Fruit fly (Drosophila melanogaster) whole organism, adult: ENCODE results near the gene CG14610.

ENCODE experiments used
- CG11617 ChIP-seq: fragments of 200-800 bp; sonication (Bioruptor generic); optimal IDR thresholded peaks from 2 replicates; lab custom pipeline; 2017; ENCODE audit warnings: mild to moderate bottlenecking, missing biosample characterization, missing genetic modification reagents, missing genetic modification characterization
- CG12768 ChIP-seq: fragments of 200-800 bp; sonication (Bioruptor generic); optimal IDR thresholded peaks from 2 replicates; lab custom pipeline; 2017; ENCODE audit warnings: missing biosample characterization, missing genetic modification characterization, mild to moderate bottlenecking, moderate library complexity, missing genetic modification reagents
- CG14711 ChIP-seq: fragments of 200-800 bp; sonication (Bioruptor generic); optimal IDR thresholded peaks from 2 replicates; lab custom pipeline; 2018; ENCODE audit warnings: missing biosample characterization, mild to moderate bottlenecking, missing genetic modification characterization, moderate library complexity
- CG1620 ChIP-seq: fragments of 200-800 bp; sonication (Bioruptor generic); optimal IDR thresholded peaks from 2 replicates; lab custom pipeline; 2016; ENCODE audit warnings: missing biosample characterization, missing genetic modification characterization
- CG33017 ChIP-seq: fragments of 200-800 bp; sonication (Bioruptor generic); optimal IDR thresholded peaks from 2 replicates; lab custom pipeline; 2018; ENCODE audit warnings: missing biosample characterization, mild to moderate bottlenecking, missing genetic modification characterization, moderate library complexity
- CG5204 ChIP-seq: fragments of 200-800 bp; sonication (Bioruptor generic); optimal IDR thresholded peaks from 2 replicates; lab custom pipeline; 2016; ENCODE audit warnings: missing biosample characterization, missing genetic modification characterization
- CG7045 ChIP-seq: fragments of 200-800 bp; sonication (Bioruptor generic); optimal IDR thresholded peaks from 2 replicates; lab custom pipeline; 2017; ENCODE audit warnings: missing biosample characterization, mild to moderate bottlenecking, missing genetic modification characterization
- CG7101 ChIP-seq: fragments of 200-800 bp; sonication (Bioruptor generic); optimal IDR thresholded peaks from 2 replicates; lab custom pipeline; 2018; ENCODE audit warnings: missing biosample characterization, mild to moderate bottlenecking, missing genetic modification characterization, moderate library complexity
- Clk ChIP-seq: fragments of 200-800 bp; sonication (Bioruptor generic); optimal IDR thresholded peaks from 2 replicates; lab custom pipeline; 2017; ENCODE audit warnings: missing biosample characterization, missing genetic modification characterization
- Crg-1 ChIP-seq: fragments of 200-800 bp; sonication (Bioruptor generic); optimal IDR thresholded peaks from 2 replicates; lab custom pipeline; 2016; ENCODE audit warnings: missing biosample characterization, missing genetic modification characterization
- Hr96 ChIP-seq: fragments of 200-800 bp; sonication (Bioruptor generic); optimal IDR thresholded peaks from 2 replicates; lab custom pipeline; 2016; ENCODE audit warnings: missing biosample characterization, missing genetic modification characterization
- Mnt ChIP-seq: fragments of 200-800 bp; sonication (Bioruptor generic); optimal IDR thresholded peaks from 2 replicates; lab custom pipeline; 2016; ENCODE audit warnings: missing biosample characterization, mild to moderate bottlenecking, missing genetic modification characterization
- bab1 ChIP-seq: fragments of 200-800 bp; sonication (Bioruptor generic); optimal IDR thresholded peaks from 3 replicates; lab custom pipeline; 2019; ENCODE audit warnings: missing biosample characterization, mild to moderate bottlenecking, missing genetic modification characterization, moderate library complexity
- cic ChIP-seq: fragments of 200-800 bp; sonication (Bioruptor generic); optimal IDR thresholded peaks from 2 replicates; lab custom pipeline; 2017; ENCODE audit warnings: missing biosample characterization, mild to moderate bottlenecking, missing genetic modification characterization, moderate library complexity
- kay ChIP-seq: fragments of 200-800 bp; sonication (Bioruptor generic); peaks from one replicate; lab custom pipeline; 2016; ENCODE audit warnings: missing biosample characterization, missing genetic modification characterization, borderline replicate concordance
- ovo ChIP-seq: fragments of 200-800 bp; sonication (Bioruptor generic); optimal IDR thresholded peaks from 2 replicates; lab custom pipeline; 2016; ENCODE audit warnings: missing biosample characterization, missing genetic modification characterization
- pad ChIP-seq: fragments of 200-800 bp; sonication (Bioruptor generic); optimal IDR thresholded peaks from 3 replicates; lab custom pipeline; 2017; ENCODE audit warnings: missing biosample characterization, missing genetic modification characterization, mild to moderate bottlenecking, moderate library complexity, missing genetic modification reagents
- tj ChIP-seq: fragments of 200-800 bp; sonication (Bioruptor generic); optimal IDR thresholded peaks from 3 replicates; lab custom pipeline; 2017; ENCODE audit warnings: missing biosample characterization, mild to moderate bottlenecking, missing genetic modification characterization, moderate library complexity

CG14610 gene

DNA sequence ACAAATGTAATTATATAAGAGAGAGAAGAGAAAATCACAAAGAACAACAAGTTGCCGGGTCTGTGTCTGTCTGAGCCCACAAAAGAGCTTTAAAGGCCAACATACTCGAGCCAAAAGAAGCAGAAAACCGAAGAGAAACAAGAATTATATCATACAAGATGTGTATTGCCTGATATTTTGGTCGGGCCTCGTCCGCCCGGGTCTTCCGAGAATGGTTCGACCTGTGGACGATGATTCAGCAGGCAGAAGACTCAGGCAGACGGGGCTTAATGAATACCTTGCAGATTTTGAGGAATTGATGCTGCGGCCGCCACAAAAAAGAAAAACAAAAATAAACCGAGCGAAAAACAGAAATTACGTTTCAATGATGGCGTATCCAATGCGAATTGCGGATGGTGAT lies 28.9 kb upstream of the CG14610 start:
- no peak for TF ChIP-seq pad (GFP tag; lab: Kevin White, UChicago)
- no peak for TF ChIP-seq Hr96
- no peak for TF ChIP-seq ovo
- no peak for TF ChIP-seq CG7101
- no peak for TF ChIP-seq CG1620 (GFP tag; lab: Kevin White, UChicago)

DNA sequence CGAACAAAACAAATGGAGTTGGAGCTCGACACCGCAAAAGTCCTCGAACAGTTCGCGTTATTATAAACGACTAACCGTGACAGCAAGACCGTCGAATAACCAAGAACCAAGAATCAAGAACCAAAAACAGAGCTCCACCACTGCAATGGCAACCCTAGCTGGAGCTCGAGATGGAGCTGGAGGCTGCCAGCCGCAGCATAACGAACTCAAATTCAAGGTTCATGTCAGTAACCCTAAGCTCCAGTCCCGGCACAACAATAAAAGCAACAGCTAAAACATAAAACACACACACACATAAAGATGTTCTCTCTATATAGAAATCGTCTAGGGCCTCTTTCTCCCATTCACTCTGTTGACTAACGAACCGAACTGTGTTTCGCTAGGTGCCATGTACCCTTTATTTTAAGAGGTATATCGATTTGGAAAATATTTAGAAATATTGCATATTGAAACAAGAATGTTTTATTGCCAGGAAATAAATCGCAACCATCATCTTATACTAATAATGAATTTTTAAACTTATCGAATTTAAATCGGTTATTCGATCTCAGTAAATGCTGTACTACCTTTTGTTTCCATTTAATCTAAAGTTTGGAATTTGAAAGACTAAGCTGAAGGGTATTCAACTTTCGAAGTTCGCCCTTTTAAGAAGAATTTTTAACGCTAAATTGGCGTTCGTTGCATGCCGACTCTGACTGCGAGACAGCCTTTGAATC lies 27.4 kb upstream of the CG14610 start:
- TF ChIP-seq pad (GFP tag; lab: Kevin White, UChicago) (no peak), Mnt (no peak), ovo (no peak), CG5204 (GFP tag; lab: Kevin White, UChicago) (no peak), CG7045 (no peak), bab1 (GFP tag; lab: Kevin White, UChicago) (no peak), kay (GFP tag; lab: Kevin White, UChicago) (no peak), CG12768 (GFP tag; lab: Kevin White, UChicago) (no peak)

DNA sequence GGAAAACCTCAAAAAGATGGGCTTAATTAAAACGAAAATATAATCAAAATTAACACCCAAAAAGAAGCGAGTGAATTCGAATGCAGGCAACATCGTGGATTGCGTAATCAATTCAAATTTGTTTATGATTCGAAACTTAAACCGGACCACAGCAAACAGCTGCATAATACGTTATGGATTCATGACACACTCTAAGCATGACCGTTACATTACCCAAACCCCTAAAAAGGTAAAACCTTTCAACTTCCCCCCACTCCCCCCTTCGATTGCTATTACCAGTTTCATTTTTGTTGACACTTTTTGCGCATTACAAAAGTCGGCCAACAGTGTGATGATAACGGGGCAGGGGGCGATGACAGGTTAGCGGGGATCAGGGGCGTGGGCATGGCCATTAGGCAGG lies 25.8 kb upstream of the CG14610 start:
- no peak for TF ChIP-seq CG12768 (GFP tag; lab: Kevin White, UChicago)
- no peak for TF ChIP-seq cic (GFP tag; lab: Kevin White, UChicago)
- no peak for TF ChIP-seq CG14711 (tag; lab: Kevin White, UChicago)

DNA sequence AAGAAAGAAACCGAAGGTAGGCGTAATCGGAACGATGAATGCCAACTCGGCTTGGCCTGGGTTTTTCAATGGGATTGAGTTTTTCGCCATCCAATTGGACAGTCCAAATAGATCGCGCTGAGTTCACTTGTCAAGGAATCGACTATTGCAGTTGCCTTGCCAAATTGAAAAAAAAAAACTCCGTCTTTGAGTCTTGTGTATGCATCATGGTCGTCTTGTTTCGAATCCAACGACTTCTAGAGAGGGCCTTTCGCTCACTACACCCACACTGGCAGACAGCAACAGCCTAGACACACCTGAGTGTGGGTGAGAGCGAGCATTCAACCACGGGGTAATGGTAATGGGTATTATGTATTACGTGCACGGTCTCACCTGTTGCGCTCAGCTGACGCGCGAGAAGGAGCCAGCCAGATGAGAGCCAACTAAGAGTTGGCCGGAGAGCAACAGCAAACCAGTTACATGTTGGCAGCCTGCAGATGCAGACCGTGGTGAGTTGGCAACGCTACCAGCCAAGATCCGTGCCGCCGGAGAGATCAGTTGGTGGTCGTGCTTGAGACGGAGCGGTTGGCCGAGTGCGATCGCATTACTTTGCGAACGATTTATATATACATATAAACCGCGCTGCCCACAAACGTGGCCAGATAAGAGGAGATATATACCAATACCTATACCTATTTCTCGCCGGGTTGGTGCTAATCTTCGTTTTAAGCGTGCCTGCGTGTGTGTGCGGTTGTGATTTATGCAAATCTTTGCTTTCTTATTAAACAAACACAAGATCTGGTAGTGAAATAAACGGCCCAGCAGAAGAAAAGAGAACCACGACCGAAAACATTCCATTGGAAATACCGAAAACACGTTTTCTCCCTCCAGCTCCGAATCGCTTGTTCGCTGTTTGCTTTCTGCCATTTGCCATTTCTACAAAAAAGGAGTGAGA lies 18.5 kb upstream of the CG14610 start, which contains the start of gene sas:
Gene sas, plus strand, starts transcription at position 453 of the 934 bp plus-strand sequence.
- TF ChIP-seq Mnt = no peak

DNA sequence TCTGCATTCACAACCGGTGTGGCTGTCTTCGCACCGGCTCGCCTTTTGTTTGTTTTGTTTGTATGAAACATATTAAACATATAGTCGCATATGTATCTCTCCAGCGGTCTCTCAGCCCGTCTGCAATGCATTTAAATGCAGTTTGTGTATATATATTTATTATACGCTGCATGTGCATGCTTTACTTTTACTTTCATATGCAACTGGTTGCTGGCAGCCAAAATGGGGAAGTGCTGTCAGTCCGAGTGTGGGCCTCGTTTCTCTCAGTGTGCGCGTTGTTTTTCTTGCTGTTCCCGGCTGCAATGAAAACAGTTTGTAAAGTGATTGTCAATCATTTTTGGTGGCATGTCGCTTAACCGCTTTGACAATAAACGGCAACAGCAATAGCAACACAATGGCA lies 15.5 kb upstream of the CG14610 start:
- no peak for TF ChIP-seq ovo
- TF ChIP-seq CG5204 (GFP tag; lab: Kevin White, UChicago) = no peak
- TF ChIP-seq cic (GFP tag; lab: Kevin White, UChicago) = no peak
- no peak for TF ChIP-seq CG7101
- no peak for TF ChIP-seq pad (GFP tag; lab: Kevin White, UChicago)
- no peak for TF ChIP-seq Clk
- no peak for TF ChIP-seq CG12768 (GFP tag; lab: Kevin White, UChicago)
- no peak for TF ChIP-seq CG14711 (tag; lab: Kevin White, UChicago)
- TF ChIP-seq Mnt = no peak
- TF ChIP-seq bab1 (GFP tag; lab: Kevin White, UChicago) = no peak
- no peak for TF ChIP-seq CG7045
- TF ChIP-seq Crg-1 (GFP tag; lab: Kevin White, UChicago) = no peak
- no peak for TF ChIP-seq CG1620 (GFP tag; lab: Kevin White, UChicago)
- TF ChIP-seq kay (GFP tag; lab: Kevin White, UChicago) = no peak
- TF ChIP-seq CG33017 (tag; lab: Kevin White, UChicago) = no peak
- no peak for TF ChIP-seq tj (GFP tag; lab: Kevin White, UChicago)

DNA sequence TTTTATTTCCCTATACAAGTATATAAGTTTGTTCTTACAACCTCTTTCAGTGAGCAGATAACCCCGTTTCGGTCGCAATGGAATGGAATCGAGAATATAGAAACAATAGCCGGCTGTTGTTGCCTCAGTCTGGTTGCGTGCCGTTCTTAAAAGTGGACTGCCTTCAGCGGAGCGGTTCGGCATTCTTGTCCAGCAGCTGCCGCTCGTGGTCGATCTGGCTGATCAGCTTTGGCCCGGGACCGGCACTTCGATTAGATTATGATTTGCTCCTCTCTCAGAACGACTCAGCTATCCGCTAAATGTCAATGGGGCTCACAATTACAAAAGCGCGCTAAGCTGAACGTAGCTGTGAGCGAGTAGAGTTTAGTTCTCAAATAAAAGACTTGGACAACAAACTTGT lies 13.0 kb upstream of the CG14610 start:
- no peak for TF ChIP-seq Mnt

DNA sequence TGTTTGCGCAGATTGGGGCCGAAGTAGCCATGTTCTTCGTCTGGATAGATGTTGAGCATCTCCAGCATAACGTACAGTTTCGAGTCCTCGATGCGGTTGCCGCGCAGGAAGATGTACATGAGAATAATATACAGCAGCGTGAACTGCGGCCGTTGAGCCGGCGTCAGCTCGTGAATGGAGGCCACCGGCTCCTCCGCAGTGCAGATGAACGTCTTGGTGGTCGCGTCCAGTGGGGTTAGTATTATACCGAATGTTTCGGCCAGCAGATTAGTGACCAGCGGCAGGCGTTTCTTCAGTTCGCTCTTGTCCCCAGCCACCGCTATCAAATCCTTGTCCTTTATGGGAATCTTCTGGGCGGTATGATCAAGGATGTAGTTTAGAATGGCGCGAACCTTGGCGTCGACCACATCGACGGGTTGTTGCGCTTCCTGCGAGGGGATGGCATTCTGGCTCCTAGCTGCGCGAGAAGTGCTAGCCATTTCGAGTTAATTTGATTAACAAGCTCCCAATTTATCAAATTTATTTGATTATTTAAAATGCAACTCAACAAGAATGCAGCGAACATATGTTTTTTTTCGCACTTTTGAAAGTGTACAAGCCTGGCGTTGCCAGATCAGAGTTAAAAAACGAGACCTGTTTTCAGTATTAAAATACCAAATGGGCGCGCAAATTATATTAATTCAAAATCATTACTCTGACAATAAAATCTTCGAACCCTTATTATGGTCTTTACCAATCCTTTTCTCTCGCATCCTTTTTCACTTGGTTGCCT lies 10.7 kb upstream of the CG14610 start, which contains the start of gene MAGE:
Gene MAGE, minus strand, starts transcription at position 595 of the 772 bp plus-strand sequence.
- TF ChIP-seq CG11617 (GFP tag; lab: Kevin White, UChicago) = no peak
- TF ChIP-seq CG7101 = no peak
- no peak for TF ChIP-seq Clk
- TF ChIP-seq Crg-1 (GFP tag; lab: Kevin White, UChicago) = no peak
- peak; percentile 58 for TF ChIP-seq tj (GFP tag; lab: Kevin White, UChicago)
- TF ChIP-seq kay (GFP tag; lab: Kevin White, UChicago) = no peak
- no peak for TF ChIP-seq cic (GFP tag; lab: Kevin White, UChicago)
- no peak for TF ChIP-seq CG5204 (GFP tag; lab: Kevin White, UChicago)
